Worm (Caenorhabditis elegans) whole organism, early embryonic: ENCODE measurements around the gene oac-12.
"Not testable (repeated sequence)": the region's sequence is repeated elsewhere in the genome, so short reads cannot be mapped to it uniquely, and the experiment has no call there.

ENCODE experiments used
- F13C5.2 ChIP-seq: sonication (generic microtip); optimal IDR thresholded peaks from 2 replicates; lab custom pipeline; 2017; ENCODE audit warnings: mild to moderate bottlenecking, missing genetic modification characterization, inconsistent platforms, missing compliant biosample characterization
- ama-1 ChIP-seq: fragments of 150-350 bp; optimal IDR thresholded peaks from 2 replicates; lab custom pipeline; 2014
- ceh-13 ChIP-seq: fragments of 200-800 bp; sonication (Bioruptor generic); optimal IDR thresholded peaks from 2 replicates; lab custom pipeline; 2018; ENCODE audit warnings: mild to moderate bottlenecking, missing genetic modification characterization, missing compliant biosample characterization
- ceh-36 ChIP-seq: sonication (generic microtip); optimal IDR thresholded peaks from 2 replicates; lab custom pipeline; 2016; ENCODE audit warnings: missing genetic modification characterization, inconsistent platforms, missing compliant biosample characterization
- ets-7 ChIP-seq: sonication (generic microtip); optimal IDR thresholded peaks from 2 replicates; lab custom pipeline; 2016; ENCODE audit warnings: missing genotype, missing genetic modification characterization, missing compliant biosample characterization
- flt-1 ChIP-seq: fragments of 200-800 bp; sonication (Bioruptor generic); IDR thresholded peaks from 2 replicates; pipeline ENCODE4 v1.3.6; 2022; ENCODE audit warnings: missing genetic modification characterization, missing compliant biosample characterization
- hmbx-1 ChIP-seq: sonication (generic microtip); optimal IDR thresholded peaks from 2 replicates; lab custom pipeline; 2016; ENCODE audit warnings: mild to moderate bottlenecking, missing genetic modification characterization, missing compliant biosample characterization
- hmg-4 ChIP-seq: fragments of 200-800 bp; sonication (Bioruptor generic); optimal IDR thresholded peaks from 2 replicates; lab custom pipeline; 2018; ENCODE audit warnings: mild to moderate bottlenecking, missing genetic modification characterization, missing compliant biosample characterization
- hnd-1 ChIP-seq: sonication (generic microtip); optimal IDR thresholded peaks from 2 replicates; lab custom pipeline; 2016; ENCODE audit warnings: missing genetic modification characterization, missing compliant biosample characterization
- pes-1 ChIP-seq: fragments of 200-800 bp; sonication (Bioruptor generic); IDR thresholded peaks from 2 replicates; pipeline ENCODE4 v1.3.6; 2022; ENCODE audit warnings: missing genetic modification reagents, missing genetic modification characterization, missing compliant biosample characterization
- sea-1 ChIP-seq: fragments of 200-800 bp; sonication (Bioruptor generic); conservative IDR thresholded peaks from 2 replicates; pipeline ENCODE4 v1.3.6; 2022; ENCODE audit warnings: missing genetic modification characterization, missing compliant biosample characterization
- tbx-11 ChIP-seq: fragments of 200-800 bp; sonication (Bioruptor generic); IDR thresholded peaks from 2 replicates; pipeline ENCODE4 v1.3.6; 2022; ENCODE audit warnings: missing genetic modification characterization, missing compliant biosample characterization
- tbx-37 ChIP-seq: fragments of 200-800 bp; sonication (Bioruptor generic); conservative IDR thresholded peaks from 2 replicates; pipeline ENCODE4 v1.3.6; 2022; ENCODE audit warnings: missing genetic modification reagents, missing genetic modification characterization, missing compliant biosample characterization

ce11 chrV:4293425-4293824 lies 38.9 kb downstream of the oac-12 start, which contains the start of gene srh-194:
- TF ChIP-seq ama-1 (lab: Kevin White, UChicago); ceh-13; sea-1; ceh-36 (tag; lab: Kevin White, UChicago); flt-1 (GFP tag; lab: Robert Waterston, UW); ets-7 (tag; lab: Kevin White, UChicago); hmbx-1; tbx-11 (GFP tag; lab: Robert Waterston, UW); hnd-1 (tag; lab: Kevin White, UChicago); tbx-37 (GFP tag; lab: Robert Waterston, UW); hmg-4 (GFP tag; lab: Kevin White, UChicago); F13C5.2 (tag; lab: Kevin White, UChicago); pes-1: not testable (repeated sequence)
